In genomic region chr3R:8670529-8671491, dm6 we compare ENCODE assay signal across 5 fruit fly cellular contexts.
TF ChIP-seq lines count a peak whose summit lies in the region.

p (minus strand) TSS chr3R:8670684.

- peak; percentile 11 for TF ChIP-seq CTCF in whole organism, embryonic (GFP tag; optimal IDR thresholded peaks at IDR 0.05; lab: Kevin White, UChicago)

TF ChIP-seq in whole organism, adult, 20 proteins besides CTCF, POLR2A, EP300 and RAD21 (continues in another document):
- TF ChIP-seq CG5204 (GFP tag; optimal IDR thresholded peaks at IDR 0.05; lab: Kevin White, UChicago), result peak; percentile 54
- TF ChIP-seq tj (GFP tag; optimal IDR thresholded peaks at IDR 0.05; lab: Kevin White, UChicago), result peak; percentile 89
- peak; percentile 21 for TF ChIP-seq Crg-1 (GFP tag; optimal IDR thresholded peaks at IDR 0.05; lab: Kevin White, UChicago)
- TF ChIP-seq CG33017 (tag; optimal IDR thresholded peaks at IDR 0.05; lab: Kevin White, UChicago), result peak; percentile 64
- no peak for TF ChIP-seq Clk (GFP tag; optimal IDR thresholded peaks at IDR 0.05; lab: Kevin White, UChicago)
- TF ChIP-seq bab1 (GFP tag; optimal IDR thresholded peaks at IDR 0.05; lab: Kevin White, UChicago), result peak; percentile 64
- peak; percentile 35 for TF ChIP-seq CG14711 (tag; optimal IDR thresholded peaks at IDR 0.05; lab: Kevin White, UChicago)
- TF ChIP-seq CG1620 (GFP tag; optimal IDR thresholded peaks at IDR 0.05; lab: Kevin White, UChicago), result peak; percentile 21
- peak; percentile 35 for TF ChIP-seq pad (GFP tag; optimal IDR thresholded peaks at IDR 0.05; lab: Kevin White, UChicago)
- TF ChIP-seq CG7101 (tag; optimal IDR thresholded peaks at IDR 0.05; lab: Kevin White, UChicago), result peak; percentile 41
- peak; percentile 45 for TF ChIP-seq toe (GFP tag; optimal IDR thresholded peaks at IDR 0.05; lab: Kevin White, UChicago)
- peak; percentile 34 for TF ChIP-seq CG12768 (GFP tag; optimal IDR thresholded peaks at IDR 0.05; lab: Kevin White, UChicago)
- peak; percentile 24 for TF ChIP-seq Hr96 (GFP tag; optimal IDR thresholded peaks at IDR 0.05; lab: Kevin White, UChicago)
- peak; percentile 69 for TF ChIP-seq CG7045 (GFP tag; optimal IDR thresholded peaks at IDR 0.05; lab: Kevin White, UChicago)
- TF ChIP-seq CG11617 (GFP tag; optimal IDR thresholded peaks at IDR 0.05; lab: Kevin White, UChicago), result no peak
- TF ChIP-seq ovo (GFP tag; optimal IDR thresholded peaks at IDR 0.05; lab: Kevin White, UChicago), result peak; percentile 36
- TF ChIP-seq kay (GFP tag; lab: Kevin White, UChicago; ENCODE audit: borderline replicate concordance), result peak; percentile 71
- TF ChIP-seq cic (GFP tag; optimal IDR thresholded peaks at IDR 0.05; lab: Kevin White, UChicago), result peak; percentile 78

TF ChIP-seq in whole organism, embryonic, 481 proteins besides CTCF, POLR2A, EP300 and RAD21 (continues in another document):
- TF ChIP-seq jing (GFP tag; optimal IDR thresholded peaks at IDR 0.05; lab: Kevin White, UChicago) (no peak), pum (GFP tag; optimal IDR thresholded peaks at IDR 0.05; lab: Kevin White, UChicago) (peak; percentile 43), zf30C (GFP tag; optimal IDR thresholded peaks at IDR 0.05; lab: Kevin White, UChicago) (no peak), sd (tag; optimal IDR thresholded peaks at IDR 0.05; lab: Kevin White, UChicago) (peak; percentile 16), CG16779 (GFP tag; IDR thresholded peaks at IDR 0.05; lab: Robert Waterston, UW) (no peak), trem (tag; optimal IDR thresholded peaks at IDR 0.05; lab: Kevin White, UChicago) (peak; percentile 19), CG8281 (tag; optimal IDR thresholded peaks at IDR 0.05; lab: Kevin White, UChicago) (no peak), p53 (GFP tag; optimal IDR thresholded peaks at IDR 0.05; lab: Kevin White, UChicago) (no peak), CG10462 (GFP tag; optimal IDR thresholded peaks at IDR 0.05; lab: Kevin White, UChicago) (no peak), nerfin-2 (GFP tag; IDR thresholded peaks at IDR 0.05; lab: Robert Waterston, UW; ENCODE audit: partially characterized antibody) (no peak), Myb (GFP tag; optimal IDR thresholded peaks at IDR 0.05; lab: Kevin White, UChicago) (peak; percentile 32), CG6854 (GFP tag; optimal IDR thresholded peaks at IDR 0.05; lab: Kevin White, UChicago) (no peak), Xbp1 (GFP tag; optimal IDR thresholded peaks at IDR 0.05; lab: Kevin White, UChicago) (peak; percentile 38), CG14667 (GFP tag; IDR thresholded peaks at IDR 0.05; lab: Robert Waterston, UW) (no peak), CG15514 (GFP tag; optimal IDR thresholded peaks at IDR 0.05; lab: Kevin White, UChicago) (peak; percentile 4), CG11085 (GFP tag; IDR thresholded peaks at IDR 0.05; lab: Robert Waterston, UW) (no peak), ems (GFP tag; optimal IDR thresholded peaks at IDR 0.05; lab: Kevin White, UChicago) (peak; percentile 51), CG4424 (GFP tag; optimal IDR thresholded peaks at IDR 0.05; lab: Kevin White, UChicago) (peak; percentile 34), tap (tag; optimal IDR thresholded peaks at IDR 0.05; lab: Kevin White, UChicago) (peak; percentile 4)

TF ChIP-seq in whole organism, prepupa, 60 proteins besides CTCF, POLR2A, EP300 and RAD21 (continues in another document):
- TF ChIP-seq Ets96B (tag; optimal IDR thresholded peaks at IDR 0.05; lab: Kevin White, UChicago) (no peak), CG7368 (GFP tag; optimal IDR thresholded peaks at IDR 0.05; lab: Kevin White, UChicago) (peak; percentile 73), Met (GFP tag; optimal IDR thresholded peaks at IDR 0.05; lab: Kevin White, UChicago) (peak; percentile 63), CG9139 (GFP tag; optimal IDR thresholded peaks at IDR 0.05; lab: Kevin White, UChicago) (no peak), Hr39 (GFP tag; optimal IDR thresholded peaks at IDR 0.05; lab: Kevin White, UChicago) (peak; percentile 49), CG4318 (GFP tag; optimal IDR thresholded peaks at IDR 0.05; lab: Kevin White, UChicago) (no peak), CG8119 (GFP tag; IDR thresholded peaks at IDR 0.05; lab: Robert Waterston, UW) (peak; percentile 67), acj6 (GFP tag; optimal IDR thresholded peaks at IDR 0.05; lab: Kevin White, UChicago) (peak; percentile 57), CG1621 (tag; optimal IDR thresholded peaks at IDR 0.05; lab: Kevin White, UChicago) (peak; percentile 5), CG6163 (GFP tag; IDR thresholded peaks at IDR 0.05; lab: Robert Waterston, UW) (peak; percentile 49; the same call in 2 of the 3 replicates), esn (GFP tag; optimal IDR thresholded peaks at IDR 0.05; lab: Kevin White, UChicago) (peak; percentile 47), svp (GFP tag; lab: Kevin White, UChicago) (peak; percentile 92), CG16779 (tag; optimal IDR thresholded peaks at IDR 0.05; lab: Kevin White, UChicago) (peak; percentile 33), CG6808 (GFP tag; optimal IDR thresholded peaks at IDR 0.05; lab: Kevin White, UChicago) (peak; percentile 28), CG3919 (GFP tag; optimal IDR thresholded peaks at IDR 0.05; lab: Kevin White, UChicago) (peak; percentile 70), vri (GFP tag; optimal IDR thresholded peaks at IDR 0.05; lab: Kevin White, UChicago) (peak; percentile 36), fkh (GFP tag; optimal IDR thresholded peaks at IDR 0.05; lab: Kevin White, UChicago) (peak; percentile 80), cyc (GFP tag; optimal IDR thresholded peaks at IDR 0.05; lab: Kevin White, UChicago) (peak; percentile 60), CG3032 (tag; optimal IDR thresholded peaks at IDR 0.05; lab: Kevin White, UChicago) (peak; percentile 34), Blimp-1 (GFP tag; optimal IDR thresholded peaks at IDR 0.05; lab: Kevin White, UChicago) (no peak)

TF ChIP-seq in whole organism, pupa, 21 proteins besides CTCF, POLR2A, EP300 and RAD21:
- TF ChIP-seq Snoo (tag; optimal IDR thresholded peaks at IDR 0.05; lab: Kevin White, UChicago), result no peak
- TF ChIP-seq CG10348 (GFP tag; IDR thresholded peaks at IDR 0.05; lab: Robert Waterston, UW), result no peak
- TF ChIP-seq CG17806 (tag; optimal IDR thresholded peaks at IDR 0.05; lab: Kevin White, UChicago), result peak; percentile 49
- TF ChIP-seq CG9948 (tag; optimal IDR thresholded peaks at IDR 0.05; lab: Kevin White, UChicago), result peak; percentile 46
- TF ChIP-seq gl (tag; optimal IDR thresholded peaks at IDR 0.05; lab: Kevin White, UChicago), result peak; percentile 20
- no peak for TF ChIP-seq CG13204 (GFP tag; optimal IDR thresholded peaks at IDR 0.05; lab: Kevin White, UChicago)
- TF ChIP-seq CG8159 (tag; optimal IDR thresholded peaks at IDR 0.05; lab: Kevin White, UChicago), result peak; percentile 58
- peak; percentile 17 for TF ChIP-seq D1 (tag; optimal IDR thresholded peaks at IDR 0.05; lab: Kevin White, UChicago)
- peak; percentile 46 for TF ChIP-seq CG15710 (tag; optimal IDR thresholded peaks at IDR 0.05; lab: Kevin White, UChicago)
- peak; percentile 16 for TF ChIP-seq Pif1B (GFP tag; optimal IDR thresholded peaks at IDR 0.05; lab: Kevin White, UChicago)
- TF ChIP-seq CG32121 (GFP tag; IDR thresholded peaks at IDR 0.05; lab: Robert Waterston, UW), result no peak
- no peak for TF ChIP-seq rn (GFP tag; IDR thresholded peaks at IDR 0.05; lab: Robert Waterston, UW)
- peak; percentile 49 for TF ChIP-seq CG8301 (tag; optimal IDR thresholded peaks at IDR 0.05; lab: Kevin White, UChicago)
- peak; percentile 37 for TF ChIP-seq Pif1A (GFP tag; optimal IDR thresholded peaks at IDR 0.05; lab: Kevin White, UChicago)
- TF ChIP-seq CG4496 (GFP tag; IDR thresholded peaks at IDR 0.05; lab: Robert Waterston, UW), result peak; percentile 42; the same call in 1 of the 3 replicates
- peak; percentile 53 for TF ChIP-seq CG14655 (GFP tag; optimal IDR thresholded peaks at IDR 0.05; lab: Kevin White, UChicago)
- peak; percentile 50; the same call in 1 of the 2 replicates for TF ChIP-seq CG12605 (GFP tag; IDR thresholded peaks at IDR 0.05; lab: Robert Waterston, UW)
- peak; percentile 56 for TF ChIP-seq Ets98B (GFP tag; IDR thresholded peaks at IDR 0.05; lab: Robert Waterston, UW)
- no peak for TF ChIP-seq EcR (GFP tag; optimal IDR thresholded peaks at IDR 0.05; lab: Kevin White, UChicago)
- no peak for TF ChIP-seq fd96Ca (GFP tag; IDR thresholded peaks at IDR 0.05; lab: Robert Waterston, UW)
- TF ChIP-seq CG34367 (tag; optimal IDR thresholded peaks at IDR 0.05; lab: Kevin White, UChicago), result peak; percentile 40

TF ChIP-seq in whole organism, wandering third instar larva, 38 proteins besides CTCF, POLR2A, EP300 and RAD21:
- TF ChIP-seq fru (GFP tag; optimal IDR thresholded peaks at IDR 0.05; lab: Kevin White, UChicago) (peak; percentile 83), HLH106 (tag; optimal IDR thresholded peaks at IDR 0.05; lab: Kevin White, UChicago) (no peak), h (GFP tag; optimal IDR thresholded peaks at IDR 0.05; lab: Kevin White, UChicago) (peak; percentile 33), woc (GFP tag; optimal IDR thresholded peaks at IDR 0.05; lab: Kevin White, UChicago) (peak; percentile 55), sage (GFP tag; optimal IDR thresholded peaks at IDR 0.05; lab: Kevin White, UChicago) (peak; percentile 11), N (GFP tag; optimal IDR thresholded peaks at IDR 0.05; lab: Kevin White, UChicago) (no peak), brk (GFP tag; optimal IDR thresholded peaks at IDR 0.05; lab: Kevin White, UChicago) (no peak), Abd-B (GFP tag; optimal IDR thresholded peaks at IDR 0.05; lab: Kevin White, UChicago) (no peak), rgr (GFP tag; optimal IDR thresholded peaks at IDR 0.05; lab: Kevin White, UChicago) (peak; percentile 61), Hnf4 (GFP tag; optimal IDR thresholded peaks at IDR 0.05; lab: Kevin White, UChicago) (peak; percentile 21), dsf (GFP tag; optimal IDR thresholded peaks at IDR 0.05; lab: Kevin White, UChicago; ENCODE audit: borderline replicate concordance) (peak; percentile 6), OdsH (GFP tag; optimal IDR thresholded peaks at IDR 0.05; lab: Kevin White, UChicago) (peak; percentile 47), foxo (GFP tag; optimal IDR thresholded peaks at IDR 0.05; lab: Kevin White, UChicago) (peak in 1 of 2 experiments; percentile 62), tai (GFP tag; optimal IDR thresholded peaks at IDR 0.05; lab: Kevin White, UChicago) (no peak), CG9705 (GFP tag; optimal IDR thresholded peaks at IDR 0.05; lab: Kevin White, UChicago) (no peak), Jra (GFP tag; optimal IDR thresholded peaks at IDR 0.05; lab: Kevin White, UChicago) (peak; percentile 18), Hr78 (GFP tag; optimal IDR thresholded peaks at IDR 0.05; lab: Kevin White, UChicago) (no peak), usp (GFP tag; optimal IDR thresholded peaks at IDR 0.05; lab: Kevin White, UChicago) (no peak), Hr83 (GFP tag; optimal IDR thresholded peaks at IDR 0.05; lab: Kevin White, UChicago; ENCODE audit: poor library complexity, severe bottlenecking) (peak; percentile 9), lola (GFP tag; optimal IDR thresholded peaks at IDR 0.05; lab: Kevin White, UChicago) (no peak), ey (GFP tag; optimal IDR thresholded peaks at IDR 0.05; lab: Kevin White, UChicago) (peak; percentile 1)
TF ChIP-seq in whole organism, wandering third instar larva: peak in this region for 12.
